Fruit fly (Drosophila melanogaster) Kc167 (cell line): ENCODE data around the gene CG11865.
"Not testable (repeated sequence)": the region's sequence is repeated elsewhere in the genome, so short reads cannot be mapped to it uniquely, and the experiment has no call there.

Source experiments
- Myc ChIP-seq: fragments of >200 bp; optimal IDR thresholded peaks from 2 replicates; lab custom pipeline; 2017; ENCODE audit warnings: missing external identifiers
- psq ChIP-seq: fragments of >200 bp; optimal IDR thresholded peaks from 2 replicates; lab custom pipeline; 2017; ENCODE audit warnings: missing external identifiers
- ttk ChIP-seq: sonication (Bioruptor generic); optimal IDR thresholded peaks from 2 replicates; lab custom pipeline; 2017; ENCODE audit warnings: missing external identifiers

The CG11865 gene

DNA sequence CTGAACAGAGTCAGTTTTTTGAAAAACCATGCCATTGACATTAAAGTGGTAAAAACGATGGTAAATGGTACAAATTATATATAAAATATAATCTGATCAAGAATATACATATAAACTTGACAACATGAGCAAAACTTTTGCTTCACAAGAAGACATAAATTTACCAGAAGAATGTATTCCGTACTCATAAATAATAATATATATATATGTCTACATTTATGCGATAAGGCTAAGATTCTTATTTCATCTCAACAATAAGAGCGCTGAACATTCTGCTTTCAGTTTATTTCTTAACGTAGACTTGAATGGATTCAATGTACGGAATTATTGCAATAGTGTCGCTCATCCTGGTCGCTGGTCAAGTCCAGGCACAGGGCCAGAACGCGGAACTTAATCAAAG lies 43.9 kb downstream of the CG11865 start, which contains the start of gene CG18477:
TSS of gene CG18477 (plus strand) at position 301 of the 400 bp plus-strand sequence.
- TF ChIP-seq ttk, psq, Myc (lab: Kevin White, UChicago): not testable (repeated sequence)
